Worm (Caenorhabditis elegans): ENCODE results near the gene lap-2.

DNA sequence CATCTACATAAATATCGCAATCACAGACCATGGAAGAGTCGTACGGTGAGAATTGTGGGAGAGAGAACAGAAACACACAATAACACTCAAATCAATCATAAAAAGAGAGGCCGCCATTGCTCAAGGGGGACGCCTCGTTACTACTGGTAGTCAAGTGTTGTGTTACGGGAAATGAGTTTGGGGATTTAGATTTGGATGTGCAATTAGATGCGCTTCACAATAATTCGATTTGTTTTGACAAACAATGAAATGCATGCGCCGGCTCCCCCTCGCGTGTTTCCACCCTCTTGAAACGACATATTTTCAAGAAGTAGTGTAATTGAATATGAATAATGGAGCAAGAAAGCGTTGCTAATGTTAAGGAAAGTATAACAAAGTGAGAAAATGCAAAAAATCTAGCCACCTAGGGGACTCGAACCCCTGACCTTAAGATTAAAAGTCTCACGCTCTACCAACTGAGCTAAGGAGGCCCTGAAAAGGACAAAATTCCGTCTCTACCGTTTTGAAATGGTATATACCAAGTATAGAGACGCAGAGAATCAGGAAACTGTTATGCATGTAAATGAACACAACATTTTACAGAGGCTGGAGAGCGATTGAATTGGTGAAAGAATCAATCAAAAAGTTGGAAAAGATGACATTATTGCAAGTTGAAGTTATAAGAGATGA is 16.7 kb upstream of the lap-2 start:
- TF ChIP-seq nhr-28 (tag; optimal IDR thresholded peaks at IDR 0.05) (no peak), ama-1 (optimal IDR thresholded peaks at IDR 0.05) (no peak), unc-39 (tag; optimal IDR thresholded peaks at IDR 0.05) (no peak)

All from whole organism, L3 larva.